Worm (Caenorhabditis elegans) whole organism, L4/young adult: ENCODE measurements around the gene sqst-3.

ENCODE experiments used
- W03F9.2 ChIP-seq: fragments of 150-350 bp; optimal IDR thresholded peaks from 2 replicates; lab custom pipeline; 2014; ENCODE audit warnings: missing biosample characterization, missing genetic modification characterization
- dao-5 ChIP-seq: sonication (generic microtip); optimal IDR thresholded peaks from 2 replicates; lab custom pipeline; 2016; ENCODE audit warnings: missing genotype, missing genetic modification characterization, moderate library complexity, missing compliant biosample characterization
- him-1 ChIP-seq: sonication (generic microtip); optimal IDR thresholded peaks from 2 replicates; lab custom pipeline; 2016; ENCODE audit warnings: missing genotype, missing genetic modification reagents, missing genetic modification characterization, missing compliant biosample characterization

ce11 chrV:19237204-19237603 is 6.6 kb downstream of the sqst-3 start, which contains the start of gene fbxb-2:
- TF ChIP-seq him-1, result no peak
- no peak for TF ChIP-seq dao-5
- TF ChIP-seq W03F9.2 (tag; lab: Kevin White, UChicago), result no peak
